Fruit fly (Drosophila melanogaster): ENCODE measurements around the gene nAChRbeta1.

- TF ChIP-seq Smox (GFP tag; optimal IDR thresholded peaks at IDR 0.05) (peak; percentile 60), Eip93F (GFP tag; optimal IDR thresholded peaks at IDR 0.05) (no peak), Hr39 (GFP tag; optimal IDR thresholded peaks at IDR 0.05) (peak; percentile 65), CG6854 (GFP tag; optimal IDR thresholded peaks at IDR 0.05) (no peak), CG8119 (GFP tag; IDR thresholded peaks at IDR 0.05) (peak; percentile 58; the same call in 2 of the 3 replicates), vri (GFP tag; optimal IDR thresholded peaks at IDR 0.05) (peak; percentile 25), CG11762 (GFP tag; optimal IDR thresholded peaks at IDR 0.05; ENCODE audit: insufficient read depth) (peak; percentile 12), topi (GFP tag; optimal IDR thresholded peaks at IDR 0.05) (peak; percentile 41), Sox102F (GFP tag; optimal IDR thresholded peaks at IDR 0.05) (peak; percentile 39), CG3919 (GFP tag; optimal IDR thresholded peaks at IDR 0.05) (peak; percentile 62), CG1621 (tag; optimal IDR thresholded peaks at IDR 0.05) (peak; percentile 33), ss (GFP tag; optimal IDR thresholded peaks at IDR 0.05) (peak in 1 of 2 experiments; percentile 3)
Measured at dm6 chr3L:4403180-4403769, 25.9 kb upstream of the nAChRbeta1 start, which contains the start of gene Syx17.

All from whole organism, prepupa.